Worm (Caenorhabditis elegans) whole organism, late embryonic: Measurements from ENCODE around the gene gtbp-1.

Source experiments
- C38D4.7 ChIP-seq: fragments of 200-800 bp; sonication (Bioruptor generic); optimal IDR thresholded peaks from 2 replicates; lab custom pipeline; 2018; ENCODE audit warnings: mild to moderate bottlenecking, missing genetic modification characterization, moderate library complexity, missing compliant biosample characterization
- ahr-1 ChIP-seq: sonication (generic microtip); optimal IDR thresholded peaks from 2 replicates; lab custom pipeline; 2016; ENCODE audit warnings: missing genetic modification characterization, missing compliant biosample characterization
- ceh-14 ChIP-seq: sonication (generic microtip); optimal IDR thresholded peaks from 2 replicates; lab custom pipeline; 2016; ENCODE audit warnings: missing genotype, missing genetic modification characterization, missing compliant biosample characterization
- ceh-19 ChIP-seq: fragments of 200-800 bp; sonication (Bioruptor generic); optimal IDR thresholded peaks from 2 replicates; lab custom pipeline; 2018; ENCODE audit warnings: mild to moderate bottlenecking, missing genetic modification characterization, missing compliant biosample characterization
- ceh-2 ChIP-seq: sonication (generic microtip); optimal IDR thresholded peaks from 2 replicates; lab custom pipeline; 2016; ENCODE audit warnings: missing genotype, missing genetic modification characterization, missing compliant biosample characterization
- ceh-22 ChIP-seq: sonication (generic microtip); optimal IDR thresholded peaks from 2 replicates; lab custom pipeline; 2017; ENCODE audit warnings: missing biosample characterization, missing genetic modification characterization
- ceh-24 ChIP-seq: sonication (generic microtip); optimal IDR thresholded peaks from 2 replicates; lab custom pipeline; 2016; ENCODE audit warnings: mild to moderate bottlenecking, missing genetic modification characterization, missing compliant biosample characterization
- ceh-34 ChIP-seq: sonication (generic microtip); optimal IDR thresholded peaks from 2 replicates; lab custom pipeline; 2016; ENCODE audit warnings: mild to moderate bottlenecking, missing genetic modification characterization, missing compliant biosample characterization
- ceh-6 ChIP-seq: fragments of 200-800 bp; sonication (Bioruptor generic); optimal IDR thresholded peaks from 2 replicates; lab custom pipeline; 2018; ENCODE audit warnings: mild to moderate bottlenecking, missing genetic modification characterization, missing compliant biosample characterization
- eyg-1 ChIP-seq: sonication (generic microtip); optimal IDR thresholded peaks from 2 replicates; lab custom pipeline; 2016; ENCODE audit warnings: missing genotype, missing genetic modification characterization, missing compliant biosample characterization
- fax-1 ChIP-seq: sonication (generic microtip); optimal IDR thresholded peaks from 2 replicates; lab custom pipeline; 2016; ENCODE audit warnings: missing genotype, missing genetic modification characterization, missing compliant biosample characterization
- gmeb-2 ChIP-seq: sonication (generic microtip); optimal IDR thresholded peaks from 2 replicates; lab custom pipeline; 2016; ENCODE audit warnings: missing genetic modification characterization, inconsistent platforms, missing compliant biosample characterization
- hlh-13 ChIP-seq: fragments of 200-800 bp; sonication (Bioruptor generic); optimal IDR thresholded peaks from 2 replicates; lab custom pipeline; 2018; ENCODE audit warnings: mild to moderate bottlenecking, missing genetic modification characterization, missing compliant biosample characterization
- hlh-15 ChIP-seq: sonication (generic microtip); optimal IDR thresholded peaks from 2 replicates; lab custom pipeline; 2016; ENCODE audit warnings: missing genetic modification characterization, missing compliant biosample characterization
- hlh-6 ChIP-seq: sonication (generic microtip); optimal IDR thresholded peaks from 2 replicates; lab custom pipeline; 2016; ENCODE audit warnings: missing genotype, missing genetic modification characterization, missing compliant biosample characterization
- hlh-8 ChIP-seq: sonication (generic microtip); optimal IDR thresholded peaks from 2 replicates; lab custom pipeline; 2016; ENCODE audit warnings: missing genotype, missing genetic modification characterization, missing compliant biosample characterization
- lim-6 ChIP-seq: sonication (generic microtip); optimal IDR thresholded peaks from 2 replicates; lab custom pipeline; 2016; ENCODE audit warnings: missing genetic modification characterization, missing compliant biosample characterization
- lin-11 ChIP-seq: fragments of 200-800 bp; sonication (Bioruptor generic); optimal IDR thresholded peaks from 2 replicates; lab custom pipeline; 2018; ENCODE audit warnings: mild to moderate bottlenecking, missing genetic modification characterization, missing compliant biosample characterization
- mec-3 ChIP-seq: sonication (generic microtip); optimal IDR thresholded peaks from 2 replicates; lab custom pipeline; 2016; ENCODE audit warnings: borderline replicate concordance, missing genetic modification characterization, missing compliant biosample characterization
- nfya-1 ChIP-seq: sonication (generic microtip); optimal IDR thresholded peaks from 2 replicates; lab custom pipeline; 2017; ENCODE audit warnings: missing genetic modification characterization, mild to moderate bottlenecking, missing compliant biosample characterization, antibody characterized with exemption, moderate library complexity
- nhr-11 ChIP-seq: fragments of 150-350 bp; optimal IDR thresholded peaks from 2 replicates; lab custom pipeline; 2014; ENCODE audit warnings: missing biosample characterization, missing genetic modification characterization
- odd-2 ChIP-seq: sonication (generic microtip); optimal IDR thresholded peaks from 2 replicates; lab custom pipeline; 2017; ENCODE audit warnings: antibody characterized with exemption, mild to moderate bottlenecking, missing genetic modification characterization, missing compliant biosample characterization
- pag-3 ChIP-seq: sonication (generic microtip); optimal IDR thresholded peaks from 2 replicates; lab custom pipeline; 2016; ENCODE audit warnings: missing compliant biosample characterization, missing genetic modification characterization, borderline replicate concordance
- pat-9 ChIP-seq: fragments of 200-800 bp; sonication (Bioruptor generic); optimal IDR thresholded peaks from 2 replicates; lab custom pipeline; 2018; ENCODE audit warnings: mild to moderate bottlenecking, missing genetic modification characterization, moderate library complexity, missing compliant biosample characterization
- pax-1 ChIP-seq: fragments of 150-350 bp; optimal IDR thresholded peaks from 2 replicates; lab custom pipeline; 2014; ENCODE audit warnings: missing biosample characterization, missing genetic modification characterization
- pha-2 ChIP-seq: sonication (generic microtip); optimal IDR thresholded peaks from 2 replicates; lab custom pipeline; 2017; ENCODE audit warnings: mild to moderate bottlenecking, missing genetic modification characterization, missing compliant biosample characterization
- pha-4 ChIP-seq: fragments of 150-350 bp; optimal IDR thresholded peaks from 2 replicates; lab custom pipeline; 2018; ENCODE audit warnings: missing biosample characterization, missing genetic modification reagents, missing genetic modification characterization
- pros-1 ChIP-seq: fragments of 150-350 bp; optimal IDR thresholded peaks from 2 replicates; lab custom pipeline; 2014; ENCODE audit warnings: missing biosample characterization, missing genetic modification reagents, missing genetic modification characterization
- rnt-1 ChIP-seq: sonication (generic microtip); optimal IDR thresholded peaks from 2 replicates; lab custom pipeline; 2016; ENCODE audit warnings: missing genetic modification characterization, missing compliant biosample characterization
- sox-2 ChIP-seq: fragments of 200-800 bp; sonication (Bioruptor generic); IDR thresholded peaks from 2 replicates; pipeline ENCODE4 v1.3.6; 2022; ENCODE audit warnings: missing genetic modification reagents, missing genetic modification characterization, missing compliant biosample characterization
- sox-4 ChIP-seq: sonication (generic microtip); optimal IDR thresholded peaks from 2 replicates; lab custom pipeline; 2017; ENCODE audit warnings: mild to moderate bottlenecking, missing genetic modification characterization, inconsistent platforms, missing compliant biosample characterization
- unc-42 ChIP-seq: sonication (generic microtip); optimal IDR thresholded peaks from 2 replicates; lab custom pipeline; 2016; ENCODE audit warnings: missing genotype, missing genetic modification characterization, missing compliant biosample characterization
- unc-86 ChIP-seq: sonication (generic microtip); optimal IDR thresholded peaks from 2 replicates; lab custom pipeline; 2016; ENCODE audit warnings: missing genetic modification characterization, missing compliant biosample characterization
- zip-5 ChIP-seq: sonication (generic microtip); optimal IDR thresholded peaks from 2 replicates; lab custom pipeline; 2016; ENCODE audit warnings: missing genetic modification characterization, missing compliant biosample characterization
- ztf-16 ChIP-seq: sonication (generic microtip); optimal IDR thresholded peaks from 2 replicates; lab custom pipeline; 2017; ENCODE audit warnings: missing genetic modification characterization, missing compliant biosample characterization

Gene gtbp-1

DNA sequence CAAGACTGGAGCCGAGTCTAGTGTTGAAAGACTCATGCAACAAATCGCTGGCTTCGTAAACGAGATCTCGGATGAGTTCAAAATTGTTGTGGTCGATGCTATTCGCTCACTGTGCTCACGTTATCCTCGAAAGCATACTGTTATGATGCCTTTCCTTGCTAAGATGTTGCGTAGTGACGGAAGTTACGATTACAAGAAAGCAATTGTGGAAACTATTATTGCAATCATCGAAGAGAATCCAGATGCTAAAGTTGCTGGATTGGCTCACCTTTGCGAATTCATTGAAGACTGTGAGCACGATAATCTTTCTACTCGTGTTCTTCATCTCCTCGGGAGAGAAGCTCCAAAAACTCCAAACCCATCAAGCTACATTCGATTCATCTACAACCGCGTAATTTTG, 24.7 kb upstream of the gtbp-1 start:
- TF ChIP-seq pax-1 (tag; lab: Kevin White, UChicago) = no peak
- no peak for TF ChIP-seq nhr-11 (tag; lab: Kevin White, UChicago)
- TF ChIP-seq ahr-1 (tag; lab: Kevin White, UChicago) = no peak
- TF ChIP-seq ceh-6 (GFP tag; lab: Kevin White, UChicago) = no peak
- TF ChIP-seq zip-5 (tag; lab: Kevin White, UChicago) = no peak
- no peak for TF ChIP-seq hlh-15 (tag; lab: Kevin White, UChicago)
- TF ChIP-seq pha-4 = no peak
- no peak for TF ChIP-seq hlh-8
- no peak for TF ChIP-seq ceh-19 (GFP tag; lab: Kevin White, UChicago)
- TF ChIP-seq sox-4 (tag; lab: Kevin White, UChicago) = no peak
- no peak for TF ChIP-seq eyg-1
- TF ChIP-seq fax-1 (tag; lab: Kevin White, UChicago) = no peak
- no peak for TF ChIP-seq ceh-34 (tag; lab: Kevin White, UChicago)
- no peak for TF ChIP-seq gmeb-2 (tag; lab: Kevin White, UChicago)

DNA sequence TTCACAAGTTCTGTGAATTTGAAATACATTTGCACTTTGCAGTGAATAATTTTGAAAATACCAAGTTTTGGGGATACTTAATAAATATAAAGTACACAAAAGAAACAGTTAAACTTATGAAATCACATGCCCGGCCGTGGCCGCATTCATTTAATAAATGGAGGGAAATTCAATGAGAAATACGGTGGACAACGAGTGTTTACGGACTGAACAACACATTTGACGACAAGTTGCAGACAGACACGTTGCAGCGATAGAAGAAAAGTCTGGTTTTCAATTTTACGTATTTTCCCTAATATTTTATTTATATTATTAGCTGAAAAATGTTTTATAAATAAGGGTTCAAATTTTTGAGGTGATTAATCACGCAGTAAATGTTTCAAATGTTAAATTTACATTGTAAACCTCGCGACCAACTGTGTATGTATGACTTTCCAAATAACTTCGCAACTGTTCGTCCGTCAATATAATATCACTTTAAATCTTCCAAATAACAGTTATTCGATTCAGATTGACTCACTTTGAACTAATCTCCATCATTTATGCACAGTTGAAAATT, 22.8 kb upstream of the gtbp-1 start, which contains the start of gene copg-1:
TSS of gene copg-1 (plus strand) at position 509 of the 559 bp plus-strand sequence.
- TF ChIP-seq unc-42 (tag; lab: Kevin White, UChicago) (peak; percentile 84), nfya-1 (tag; lab: Kevin White, UChicago) (peak; percentile 28), ceh-34 (tag; lab: Kevin White, UChicago) (no peak)

DNA sequence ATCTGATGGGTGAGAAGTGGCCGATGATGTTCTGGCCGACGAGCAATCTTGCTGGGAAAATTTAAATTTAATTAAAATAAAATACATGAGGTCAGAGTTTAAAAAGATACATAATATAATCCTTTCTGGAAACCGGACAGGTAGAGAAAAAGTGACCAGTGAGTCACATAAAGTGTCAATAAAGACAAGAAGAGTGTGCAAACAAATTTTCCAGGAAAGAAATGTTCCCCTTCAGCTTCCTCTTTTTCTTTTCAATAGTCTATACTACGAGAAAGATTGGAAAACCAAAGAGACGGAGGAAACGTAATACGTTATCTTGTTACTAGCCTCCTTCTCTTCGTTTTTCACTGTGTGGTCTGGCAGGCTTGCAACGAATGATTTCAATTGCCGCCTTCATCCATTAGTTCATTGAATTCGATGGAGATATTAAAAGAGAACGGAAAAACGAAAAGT, 21.8 kb upstream of the gtbp-1 start, which contains the start of gene tsp-12:
TSS of gene tsp-12 (minus strand) at position 51 of the 453 bp plus-strand sequence.
- no peak for TF ChIP-seq hlh-8
- TF ChIP-seq rnt-1 (tag; lab: Kevin White, UChicago) = no peak
- TF ChIP-seq ztf-16 = no peak
- no peak for TF ChIP-seq unc-86
- TF ChIP-seq lim-6 (tag; lab: Kevin White, UChicago) = no peak
- peak; percentile 29 for TF ChIP-seq unc-42 (tag; lab: Kevin White, UChicago)
- TF ChIP-seq ceh-34 (tag; lab: Kevin White, UChicago) = peak; percentile 15

DNA sequence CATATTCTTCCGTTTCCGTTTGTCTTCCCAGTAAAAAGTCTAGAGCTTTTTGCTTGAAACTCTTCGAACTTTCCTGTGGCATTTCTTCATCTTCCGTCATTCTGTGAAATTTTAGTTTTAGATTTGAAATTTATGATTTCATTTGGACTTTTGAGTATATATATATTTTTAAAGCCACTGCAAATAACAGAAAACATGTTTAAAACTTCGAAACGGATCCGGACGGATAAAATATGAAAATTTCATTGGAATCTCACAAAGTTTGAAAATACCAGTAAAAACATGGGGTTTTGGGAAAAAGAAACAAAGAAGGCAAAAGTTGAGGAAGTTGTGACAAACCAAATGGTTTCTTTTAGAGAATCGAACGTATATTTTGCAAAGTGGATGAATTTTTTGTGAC, 20.2 kb upstream of the gtbp-1 start, which contains the start of gene pigs-1:
TSS of gene pigs-1 (minus strand) at position 101 of the 400 bp plus-strand sequence.
- TF ChIP-seq sox-2 (GFP tag; lab: Robert Waterston, UW) = no peak
- TF ChIP-seq ceh-2 (tag; lab: Kevin White, UChicago) = no peak
- TF ChIP-seq zip-5 (tag; lab: Kevin White, UChicago) = no peak
- no peak for TF ChIP-seq unc-86
- no peak for TF ChIP-seq nhr-11 (tag; lab: Kevin White, UChicago)
- TF ChIP-seq pag-3 (tag; lab: Kevin White, UChicago) = no peak
- no peak for TF ChIP-seq sox-4 (tag; lab: Kevin White, UChicago)
- TF ChIP-seq gmeb-2 (tag; lab: Kevin White, UChicago) = no peak
- TF ChIP-seq ahr-1 (tag; lab: Kevin White, UChicago) = no peak
- no peak for TF ChIP-seq lim-6 (tag; lab: Kevin White, UChicago)
- no peak for TF ChIP-seq ceh-14 (tag; lab: Kevin White, UChicago)
- no peak for TF ChIP-seq C38D4.7 (GFP tag; lab: Kevin White, UChicago)
- TF ChIP-seq lin-11 (tag; lab: Kevin White, UChicago) = no peak
- TF ChIP-seq pros-1 = no peak

DNA sequence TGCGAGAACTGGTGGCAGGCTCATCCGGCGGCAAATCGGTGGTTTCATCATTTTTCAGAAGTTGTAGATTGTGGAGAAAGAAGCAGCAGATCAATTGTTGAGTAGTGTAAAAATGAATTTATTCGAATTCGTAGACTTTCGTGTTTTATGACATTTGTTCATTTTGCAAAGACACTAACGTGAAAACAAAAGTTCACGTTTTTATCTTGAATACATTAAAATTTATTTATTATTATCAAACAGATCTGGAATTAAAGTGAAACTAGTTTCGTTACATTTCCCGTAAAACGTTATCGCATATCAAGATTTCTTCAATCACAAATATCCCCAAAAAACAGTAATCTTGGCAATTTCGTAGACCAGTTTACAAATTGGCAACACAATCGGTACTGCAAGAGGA, 18.1 kb upstream of the gtbp-1 start, which contains the start of gene T14G10.8:
TSS of gene T14G10.8 (minus strand) at position 101 of the 400 bp plus-strand sequence.
- TF ChIP-seq C38D4.7 (GFP tag; lab: Kevin White, UChicago) (no peak), ceh-22 (tag; lab: Kevin White, UChicago) (no peak), hlh-6 (tag; lab: Kevin White, UChicago) (no peak), odd-2 (tag; lab: Kevin White, UChicago) (no peak)

DNA sequence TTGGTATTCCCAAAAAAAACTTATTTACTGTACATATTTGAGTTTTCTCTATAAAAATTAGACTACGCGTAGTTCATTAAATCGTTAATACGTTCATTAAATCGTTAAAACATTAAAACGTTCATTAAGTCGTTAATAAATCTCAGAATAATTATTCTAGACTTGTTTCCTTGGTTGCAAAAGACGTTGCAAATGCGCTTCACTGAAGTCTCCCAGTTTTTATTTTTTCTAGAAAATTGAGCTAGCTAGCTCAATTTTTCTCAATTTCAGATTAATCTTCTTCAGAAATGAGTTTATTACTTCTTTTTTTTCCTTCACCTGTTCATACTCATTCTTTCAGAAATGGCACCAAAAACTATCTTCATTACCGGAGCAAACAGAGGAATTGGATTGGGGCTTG, 16.2 kb upstream of the gtbp-1 start:
- TF ChIP-seq hlh-13 (GFP tag; lab: Kevin White, UChicago) = no peak
- TF ChIP-seq pag-3 (tag; lab: Kevin White, UChicago) = no peak
- no peak for TF ChIP-seq pat-9 (tag; lab: Kevin White, UChicago)
- no peak for TF ChIP-seq mec-3
- TF ChIP-seq gmeb-2 (tag; lab: Kevin White, UChicago) = no peak
- TF ChIP-seq ceh-24 (tag; lab: Kevin White, UChicago) = no peak
- no peak for TF ChIP-seq pha-2 (tag; lab: Kevin White, UChicago)
